Fruit fly (Drosophila melanogaster) whole organism, embryonic: Measurements from ENCODE around the gene CG1847.
A peak's percentile ranks its signal among the peaks of the same experiment; 100 is the strongest.

Experiments
- CG10321 ChIP-seq: fragments of 200-800 bp; sonication (Bioruptor generic); IDR thresholded peaks from 2 replicates; pipeline ENCODE4 v1.3.6; 2022; ENCODE audit warnings: missing biosample characterization, missing genetic modification characterization
- CG11695 ChIP-seq: fragments of 200-800 bp; sonication (Bioruptor generic); IDR thresholded peaks from 3 replicates; pipeline ENCODE4 v1.3.6; 2022; ENCODE audit warnings: missing biosample characterization, missing genetic modification characterization
- CG12391 ChIP-seq: fragments of 200-800 bp; sonication (Bioruptor generic); optimal IDR thresholded peaks from 3 replicates; lab custom pipeline; 2018; ENCODE audit warnings: missing biosample characterization, mild to moderate bottlenecking, missing genetic modification characterization, moderate library complexity
- CG12659 ChIP-seq: fragments of 200-800 bp; sonication (Bioruptor generic); optimal IDR thresholded peaks from 3 replicates; lab custom pipeline; 2017; ENCODE audit warnings: mild to moderate bottlenecking, missing biosample characterization, missing genetic modification reagents, missing genetic modification characterization
- CG13296 ChIP-seq: fragments of 200-800 bp; sonication (Bioruptor generic); optimal IDR thresholded peaks from 3 replicates; lab custom pipeline; 2018; ENCODE audit warnings: missing biosample characterization, mild to moderate bottlenecking, missing genetic modification characterization
- CG13424 ChIP-seq: fragments of 200-800 bp; sonication (Bioruptor generic); optimal IDR thresholded peaks from 2 replicates; lab custom pipeline; 2019; ENCODE audit warnings: missing biosample characterization, mild to moderate bottlenecking, missing genetic modification characterization, moderate library complexity
- CG14441 ChIP-seq: fragments of 200-800 bp; sonication (Bioruptor generic); IDR thresholded peaks from 2 replicates; pipeline ENCODE4 v1.3.6; 2022; ENCODE audit warnings: missing biosample characterization, missing genetic modification characterization
- CG17361 ChIP-seq: fragments of 200-800 bp; sonication (Bioruptor generic); IDR thresholded peaks from 3 replicates; pipeline ENCODE4 v1.3.6; 2022; ENCODE audit warnings: missing biosample characterization, missing genetic modification characterization
- CG17612 ChIP-seq: fragments of 200-800 bp; sonication (Bioruptor generic); IDR thresholded peaks from 2 replicates; pipeline ENCODE4 v1.3.6; 2022; ENCODE audit warnings: missing biosample characterization, missing genetic modification characterization
- CG18476 ChIP-seq: fragments of 200-800 bp; sonication (Bioruptor generic); optimal IDR thresholded peaks from 2 replicates; lab custom pipeline; 2016; ENCODE audit warnings: missing biosample characterization, mild to moderate bottlenecking, missing genetic modification characterization
- CG18599 ChIP-seq: fragments of 200-800 bp; sonication (Bioruptor generic); optimal IDR thresholded peaks from 3 replicates; lab custom pipeline; 2017; ENCODE audit warnings: missing biosample characterization, missing genetic modification characterization, mild to moderate bottlenecking, moderate library complexity, missing genetic modification reagents
- CG2120 ChIP-seq: fragments of 200-800 bp; sonication (Bioruptor generic); optimal IDR thresholded peaks from 3 replicates; lab custom pipeline; 2016; ENCODE audit warnings: missing biosample characterization, missing genetic modification characterization
- CG3281 ChIP-seq: fragments of 200-800 bp; sonication (Bioruptor generic); optimal IDR thresholded peaks from 3 replicates; lab custom pipeline; 2017; ENCODE audit warnings: missing biosample characterization, mild to moderate bottlenecking, missing genetic modification characterization
- CG3838 ChIP-seq: fragments of 200-800 bp; sonication (Bioruptor generic); optimal IDR thresholded peaks from 3 replicates; lab custom pipeline; 2016; ENCODE audit warnings: missing biosample characterization, missing genetic modification characterization
- CG4820 ChIP-seq: fragments of 200-800 bp; sonication (Bioruptor generic); optimal IDR thresholded peaks from 3 replicates; lab custom pipeline; 2016; ENCODE audit warnings: missing biosample characterization, missing genetic modification characterization
- CG7839 ChIP-seq: fragments of 200-800 bp; sonication (Bioruptor generic); optimal IDR thresholded peaks from 3 replicates; lab custom pipeline; 2018; ENCODE audit warnings: missing biosample characterization, mild to moderate bottlenecking, missing genetic modification characterization, moderate library complexity
- D ChIP-seq, 2 experiments: fragments of 200-800 bp in 1 of 2; fragments of >200 bp in 1 of 2; sonication (Bioruptor generic) in 1 of 2; optimal IDR thresholded peaks; 2 replicates in 1 of 2; 3 replicates in 1 of 2; lab custom pipeline; 2017; ENCODE audit warnings: mild to moderate bottlenecking in 1 of 2, missing biosample characterization in 1 of 2, missing genetic modification characterization in 1 of 2, missing genetic modification reagents in 1 of 2
- Deaf1 ChIP-seq: fragments of 200-800 bp; optimal IDR thresholded peaks from 3 replicates; lab custom pipeline; 2019; ENCODE audit warnings: missing biosample characterization, mild to moderate bottlenecking, missing genetic modification characterization, moderate library complexity
- Ets97D ChIP-seq: fragments of 200-800 bp; sonication (Bioruptor generic); optimal IDR thresholded peaks from 3 replicates; lab custom pipeline; 2016; ENCODE audit warnings: missing biosample characterization, missing genetic modification characterization
- Hr3 ChIP-seq: fragments of 200-800 bp; sonication (Bioruptor generic); optimal IDR thresholded peaks from 3 replicates; lab custom pipeline; 2016; ENCODE audit warnings: missing biosample characterization, missing genetic modification characterization
- Hr51 ChIP-seq, 2 experiments: fragments of 200-800 bp; sonication (Bioruptor generic); optimal IDR thresholded peaks; 2 replicates in 1 of 2; 3 replicates in 1 of 2; lab custom pipeline; 2016 to 2018; ENCODE audit warnings: missing biosample characterization in 2 of 2, missing genetic modification characterization in 2 of 2, mild to moderate bottlenecking in 1 of 2, moderate library complexity in 1 of 2
- Med ChIP-seq: fragments of 200-800 bp; sonication (Bioruptor generic); peaks from one replicate; lab custom pipeline; 2016; ENCODE audit warnings: missing biosample characterization, missing genetic modification characterization, mild to moderate bottlenecking, inconsistent platforms, moderate library complexity
- Meics ChIP-seq: fragments of 200-800 bp; sonication (Bioruptor generic); optimal IDR thresholded peaks from 2 replicates; lab custom pipeline; 2017; ENCODE audit warnings: missing biosample characterization, mild to moderate bottlenecking, missing genetic modification characterization
- Oli ChIP-seq: fragments of 200-800 bp; sonication (Bioruptor generic); optimal IDR thresholded peaks from 2 replicates; lab custom pipeline; 2018; ENCODE audit warnings: missing biosample characterization, mild to moderate bottlenecking, missing genetic modification characterization, moderate library complexity
- Rfx ChIP-seq: fragments of 200-800 bp; sonication (Bioruptor generic); IDR thresholded peaks from 2 replicates; pipeline ENCODE4 v1.3.6; 2022; ENCODE audit warnings: missing biosample characterization, missing genetic modification characterization
- Sox102F ChIP-seq: fragments of 200-800 bp; sonication (Bioruptor generic); optimal IDR thresholded peaks from 2 replicates; lab custom pipeline; 2018; ENCODE audit warnings: missing biosample characterization, mild to moderate bottlenecking, missing genetic modification characterization, moderate library complexity
- amos ChIP-seq: fragments of 200-800 bp; sonication (Bioruptor generic); IDR thresholded peaks from 2 replicates; pipeline ENCODE4 v1.3.6; 2022; ENCODE audit warnings: missing biosample characterization, missing genetic modification characterization; ENCODE audit not compliant: partially characterized antibody
- bsh ChIP-seq, 2 experiments: fragments of 200-800 bp; sonication (Bioruptor generic); optimal IDR thresholded peaks; 2 replicates each; lab custom pipeline; 2017 to 2018; ENCODE audit warnings: mild to moderate bottlenecking in 2 of 2, missing biosample characterization in 2 of 2, missing genetic modification characterization in 2 of 2, moderate library complexity in 1 of 2
- cg ChIP-seq: fragments of 200-800 bp; sonication (Bioruptor generic); optimal IDR thresholded peaks from 3 replicates; lab custom pipeline; 2019; ENCODE audit warnings: missing biosample characterization, mild to moderate bottlenecking, missing genetic modification characterization, moderate library complexity
- chinmo ChIP-seq: fragments of 200-800 bp; sonication (Bioruptor generic); IDR thresholded peaks from 4 replicates; pipeline ENCODE4 v1.3.6; 2022; ENCODE audit warnings: missing biosample characterization, missing genetic modification characterization; ENCODE audit not compliant: partially characterized antibody
- dmrt99B ChIP-seq: fragments of 200-800 bp; sonication (Bioruptor generic); optimal IDR thresholded peaks from 2 replicates; lab custom pipeline; 2018; ENCODE audit warnings: missing biosample characterization, mild to moderate bottlenecking, missing genetic modification characterization, moderate library complexity
- dysf ChIP-seq: fragments of 200-800 bp; sonication (Bioruptor generic); IDR thresholded peaks from 3 replicates; pipeline ENCODE4 v1.3.6; 2022; ENCODE audit warnings: missing biosample characterization, missing genetic modification characterization
- fd96Cb ChIP-seq: fragments of 200-800 bp; sonication (Bioruptor generic); optimal IDR thresholded peaks from 2 replicates; lab custom pipeline; 2018; ENCODE audit warnings: missing biosample characterization, mild to moderate bottlenecking, missing genetic modification characterization, moderate library complexity
- grau ChIP-seq: fragments of 200-800 bp; optimal IDR thresholded peaks from 3 replicates; lab custom pipeline; 2019; ENCODE audit warnings: missing biosample characterization, mild to moderate bottlenecking, missing genetic modification characterization, moderate library complexity
- hbn ChIP-seq: fragments of 200-800 bp; sonication (Bioruptor generic); IDR thresholded peaks from 2 replicates; pipeline ENCODE4 v1.3.6; 2022; ENCODE audit warnings: missing biosample characterization, missing genetic modification characterization; ENCODE audit not compliant: partially characterized antibody
- onecut ChIP-seq: fragments of 200-800 bp; sonication (Bioruptor generic); IDR thresholded peaks from 2 replicates; pipeline ENCODE4 v1.3.6; 2022; ENCODE audit warnings: missing biosample characterization, missing genetic modification characterization
- pho ChIP-seq: fragments of 200-800 bp; sonication (Bioruptor generic); optimal IDR thresholded peaks from 2 replicates; lab custom pipeline; 2016; ENCODE audit warnings: missing biosample characterization, missing genetic modification characterization
- phol ChIP-seq: fragments of 200-800 bp; sonication (Bioruptor generic); optimal IDR thresholded peaks from 3 replicates; lab custom pipeline; 2018; ENCODE audit warnings: missing biosample characterization, mild to moderate bottlenecking, missing genetic modification characterization, moderate library complexity
- row ChIP-seq: fragments of 200-800 bp; sonication (Bioruptor generic); IDR thresholded peaks from 3 replicates; pipeline ENCODE4 v1.3.6; 2022; ENCODE audit warnings: missing biosample characterization, missing genetic modification characterization
- sens ChIP-seq: fragments of 200-800 bp; sonication (Bioruptor generic); peaks from one replicate; lab custom pipeline; 2016; ENCODE audit warnings: missing biosample characterization, missing genetic modification characterization
- sisA ChIP-seq: fragments of 200-800 bp; sonication (Bioruptor generic); IDR thresholded peaks from 2 replicates; pipeline ENCODE4 v1.3.6; 2022; ENCODE audit warnings: missing biosample characterization, missing genetic modification characterization
- sug ChIP-seq: fragments of 200-800 bp; optimal IDR thresholded peaks from 2 replicates; lab custom pipeline; 2019; ENCODE audit warnings: missing biosample characterization, mild to moderate bottlenecking, missing genetic modification characterization, moderate library complexity
- tio ChIP-seq: fragments of 200-800 bp; sonication (Bioruptor generic); optimal IDR thresholded peaks from 2 replicates; lab custom pipeline; 2017; ENCODE audit warnings: missing biosample characterization, missing genetic modification characterization, inconsistent platforms
- unpg ChIP-seq: fragments of 200-800 bp; sonication (Bioruptor generic); optimal IDR thresholded peaks from 3 replicates; lab custom pipeline; 2018; ENCODE audit warnings: missing biosample characterization, mild to moderate bottlenecking, missing genetic modification characterization, moderate library complexity
- vvl ChIP-seq: fragments of 200-800 bp; sonication (Bioruptor generic); IDR thresholded peaks from 2 replicates; pipeline ENCODE4 v1.3.6; 2022; ENCODE audit warnings: missing biosample characterization, missing genetic modification characterization
- wek ChIP-seq: fragments of 200-800 bp; sonication (Bioruptor generic); optimal IDR thresholded peaks from 3 replicates; lab custom pipeline; 2018; ENCODE audit warnings: missing biosample characterization, mild to moderate bottlenecking, missing genetic modification characterization, moderate library complexity

Gene CG1847

dm6 chrX:11820284-11821075 lies 48.5 kb upstream of the CG1847 start (continued):
- TF ChIP-seq grau (peak; percentile 79), CG12659 (GFP tag; lab: Kevin White, UChicago) (peak; percentile 15), CG11695 (peak; percentile 17; the same call in 1 of the 3 replicates), Hr51 (GFP tag; optimal IDR thresholded peaks at IDR 0.05; lab: Kevin White, UChicago) (peak in 1 of 2 experiments; percentile 46), CG17612 (GFP tag; lab: Robert Waterston, UW) (no peak), pho (GFP tag; lab: Kevin White, UChicago) (peak; percentile 2), Oli (tag; lab: Kevin White, UChicago) (peak; percentile 14), D (optimal IDR thresholded peaks at IDR 0.05; lab: Kevin White, UChicago) (no peak), D (GFP tag; optimal IDR thresholded peaks at IDR 0.05; lab: Kevin White, UChicago) (no peak), Deaf1 (tag; lab: Kevin White, UChicago) (no peak), row (GFP tag; lab: Robert Waterston, UW) (peak; percentile 51), CG4820 (GFP tag; lab: Kevin White, UChicago) (peak; percentile 47), sug (tag; lab: Kevin White, UChicago) (peak; percentile 23), dmrt99B (tag; lab: Kevin White, UChicago) (peak; percentile 51), CG14441 (GFP tag; lab: Robert Waterston, UW) (peak; percentile 33; the same call in 1 of the 2 replicates), fd96Cb (peak; percentile 7), phol (tag; lab: Kevin White, UChicago) (peak; percentile 13), cg (GFP tag; lab: Kevin White, UChicago) (peak; percentile 39), wek (GFP tag; lab: Kevin White, UChicago) (no peak), CG17361 (GFP tag; lab: Robert Waterston, UW) (0 out of 3 replicates have a peak, but pooled peaks have one; percentile 44), CG2120 (GFP tag; lab: Kevin White, UChicago) (peak; percentile 11), Rfx (0 out of 2 replicates have a peak, but pooled peaks have one; percentile 24), CG13424 (tag; lab: Kevin White, UChicago) (peak; percentile 46), CG13296 (peak; percentile 30), Hr3 (GFP tag; lab: Kevin White, UChicago) (peak; percentile 27), tio (GFP tag; lab: Kevin White, UChicago) (no peak), CG7839 (tag; lab: Kevin White, UChicago) (peak; percentile 20), CG3281 (GFP tag; lab: Kevin White, UChicago) (no peak), CG10321 (GFP tag; lab: Robert Waterston, UW) (peak; percentile 26; the same call in 1 of the 2 replicates), amos (GFP tag; lab: Robert Waterston, UW) (no peak), hbn (GFP tag; lab: Robert Waterston, UW) (no peak), sisA (0 out of 2 replicates have a peak, but pooled peaks have one; percentile 15), CG18476 (no peak), unpg (GFP tag; lab: Kevin White, UChicago) (peak; percentile 3)
- TF ChIP-seq, all 482 proteins: peak for 57

- 0 out of 2 replicates have a peak, but pooled peaks have one; percentile 26 for TF ChIP-seq Rfx
- 0 out of 4 replicates have a peak, but pooled peaks have one; percentile 60 for TF ChIP-seq chinmo (GFP tag; lab: Robert Waterston, UW)
- peak; percentile 74 for TF ChIP-seq Med (GFP tag; lab: Kevin White, UChicago)
- peak in 1 of 2 experiments; percentile 10 for TF ChIP-seq bsh (GFP tag; optimal IDR thresholded peaks at IDR 0.05; lab: Kevin White, UChicago)
- TF ChIP-seq CG18599 (GFP tag; lab: Kevin White, UChicago): peak; percentile 14
- TF ChIP-seq Hr51 (GFP tag; optimal IDR thresholded peaks at IDR 0.05; lab: Kevin White, UChicago): peak in 1 of 2 experiments; percentile 12
- no peak for TF ChIP-seq vvl (GFP tag; lab: Robert Waterston, UW)
- TF ChIP-seq Sox102F (GFP tag; lab: Kevin White, UChicago): peak; percentile 1
- peak; percentile 63 for TF ChIP-seq sens (GFP tag; lab: Kevin White, UChicago)
- TF ChIP-seq Meics (GFP tag; lab: Kevin White, UChicago): peak; percentile 29
- TF ChIP-seq Ets97D (GFP tag; lab: Kevin White, UChicago): no peak
- TF ChIP-seq CG13424 (tag; lab: Kevin White, UChicago): peak; percentile 26
- peak; percentile 20 for TF ChIP-seq CG12391 (tag; lab: Kevin White, UChicago)
- TF ChIP-seq onecut (GFP tag; lab: Robert Waterston, UW): peak; percentile 11; the same call in 1 of the 2 replicates
- TF ChIP-seq dysf: 0 out of 3 replicates have a peak, but pooled peaks have one; percentile 23
- no peak for TF ChIP-seq CG3838 (GFP tag; lab: Kevin White, UChicago)
Measured at dm6 chrX:11821946-11822345, 47.0 kb upstream of the CG1847 start.
